Fruit fly (Drosophila melanogaster) whole organism, adult: ENCODE results near the gene CG4115.

Source experiments
- CG11617 ChIP-seq: fragments of 200-800 bp; sonication (Bioruptor generic); optimal IDR thresholded peaks from 2 replicates; lab custom pipeline; 2017; ENCODE audit warnings: mild to moderate bottlenecking, missing biosample characterization, missing genetic modification reagents, missing genetic modification characterization
- CG12768 ChIP-seq: fragments of 200-800 bp; sonication (Bioruptor generic); optimal IDR thresholded peaks from 2 replicates; lab custom pipeline; 2017; ENCODE audit warnings: missing biosample characterization, missing genetic modification characterization, mild to moderate bottlenecking, moderate library complexity, missing genetic modification reagents
- CG14711 ChIP-seq: fragments of 200-800 bp; sonication (Bioruptor generic); optimal IDR thresholded peaks from 2 replicates; lab custom pipeline; 2018; ENCODE audit warnings: missing biosample characterization, mild to moderate bottlenecking, missing genetic modification characterization, moderate library complexity
- CG1620 ChIP-seq: fragments of 200-800 bp; sonication (Bioruptor generic); optimal IDR thresholded peaks from 2 replicates; lab custom pipeline; 2016; ENCODE audit warnings: missing biosample characterization, missing genetic modification characterization
- CG33017 ChIP-seq: fragments of 200-800 bp; sonication (Bioruptor generic); optimal IDR thresholded peaks from 2 replicates; lab custom pipeline; 2018; ENCODE audit warnings: missing biosample characterization, mild to moderate bottlenecking, missing genetic modification characterization, moderate library complexity
- CG5204 ChIP-seq: fragments of 200-800 bp; sonication (Bioruptor generic); optimal IDR thresholded peaks from 2 replicates; lab custom pipeline; 2016; ENCODE audit warnings: missing biosample characterization, missing genetic modification characterization
- CG7045 ChIP-seq: fragments of 200-800 bp; sonication (Bioruptor generic); optimal IDR thresholded peaks from 2 replicates; lab custom pipeline; 2017; ENCODE audit warnings: missing biosample characterization, mild to moderate bottlenecking, missing genetic modification characterization
- CG7101 ChIP-seq: fragments of 200-800 bp; sonication (Bioruptor generic); optimal IDR thresholded peaks from 2 replicates; lab custom pipeline; 2018; ENCODE audit warnings: missing biosample characterization, mild to moderate bottlenecking, missing genetic modification characterization, moderate library complexity
- Clk ChIP-seq: fragments of 200-800 bp; sonication (Bioruptor generic); optimal IDR thresholded peaks from 2 replicates; lab custom pipeline; 2017; ENCODE audit warnings: missing biosample characterization, missing genetic modification characterization
- Crg-1 ChIP-seq: fragments of 200-800 bp; sonication (Bioruptor generic); optimal IDR thresholded peaks from 2 replicates; lab custom pipeline; 2016; ENCODE audit warnings: missing biosample characterization, missing genetic modification characterization
- Hr96 ChIP-seq: fragments of 200-800 bp; sonication (Bioruptor generic); optimal IDR thresholded peaks from 2 replicates; lab custom pipeline; 2016; ENCODE audit warnings: missing biosample characterization, missing genetic modification characterization
- Mnt ChIP-seq: fragments of 200-800 bp; sonication (Bioruptor generic); optimal IDR thresholded peaks from 2 replicates; lab custom pipeline; 2016; ENCODE audit warnings: missing biosample characterization, mild to moderate bottlenecking, missing genetic modification characterization
- bab1 ChIP-seq: fragments of 200-800 bp; sonication (Bioruptor generic); optimal IDR thresholded peaks from 3 replicates; lab custom pipeline; 2019; ENCODE audit warnings: missing biosample characterization, mild to moderate bottlenecking, missing genetic modification characterization, moderate library complexity
- cic ChIP-seq: fragments of 200-800 bp; sonication (Bioruptor generic); optimal IDR thresholded peaks from 2 replicates; lab custom pipeline; 2017; ENCODE audit warnings: missing biosample characterization, mild to moderate bottlenecking, missing genetic modification characterization, moderate library complexity
- cnc ChIP-seq, 2 experiments: fragments of >200 bp; optimal IDR thresholded peaks; 2 replicates each; lab custom pipeline; 2017
- kay ChIP-seq: fragments of 200-800 bp; sonication (Bioruptor generic); peaks from one replicate; lab custom pipeline; 2016; ENCODE audit warnings: missing biosample characterization, missing genetic modification characterization, borderline replicate concordance
- ovo ChIP-seq: fragments of 200-800 bp; sonication (Bioruptor generic); optimal IDR thresholded peaks from 2 replicates; lab custom pipeline; 2016; ENCODE audit warnings: missing biosample characterization, missing genetic modification characterization
- pad ChIP-seq: fragments of 200-800 bp; sonication (Bioruptor generic); optimal IDR thresholded peaks from 3 replicates; lab custom pipeline; 2017; ENCODE audit warnings: missing biosample characterization, missing genetic modification characterization, mild to moderate bottlenecking, moderate library complexity, missing genetic modification reagents
- tj ChIP-seq: fragments of 200-800 bp; sonication (Bioruptor generic); optimal IDR thresholded peaks from 3 replicates; lab custom pipeline; 2017; ENCODE audit warnings: missing biosample characterization, mild to moderate bottlenecking, missing genetic modification characterization, moderate library complexity
- toe ChIP-seq: fragments of 200-800 bp; sonication (Bioruptor generic); optimal IDR thresholded peaks from 2 replicates; lab custom pipeline; 2016; ENCODE audit warnings: missing biosample characterization, missing genetic modification characterization

Gene CG4115

dm6 chr3R:12369793-12370642, 10.2 kb downstream of the CG4115 start:
- TF ChIP-seq CG5204 (GFP tag; lab: Kevin White, UChicago) (peak; percentile 8), kay (GFP tag; lab: Kevin White, UChicago) (peak; percentile 90), Crg-1 (GFP tag; lab: Kevin White, UChicago) (no peak), cnc (optimal IDR thresholded peaks at IDR 0.05; lab: Kevin White, UChicago) (peak; percentile 91 to 97), CG14711 (tag; lab: Kevin White, UChicago) (peak; percentile 12), Hr96 (GFP tag; lab: Kevin White, UChicago) (no peak)

dm6 chr3R:12370643-12370995, 10.8 kb downstream of the CG4115 start:
- TF ChIP-seq CG12768 (GFP tag; lab: Kevin White, UChicago) (no peak), tj (GFP tag; lab: Kevin White, UChicago) (peak; percentile 51)

dm6 chr3R:12371671-12372070, 11.9 kb downstream of the CG4115 start, which contains the start of gene GstD2:
GstD2 (plus strand) TSS chr3R:12371971.
- TF ChIP-seq toe (GFP tag; lab: Kevin White, UChicago) (no peak), Mnt (GFP tag; lab: Kevin White, UChicago) (no peak), bab1 (GFP tag; lab: Kevin White, UChicago) (no peak), pad (GFP tag; lab: Kevin White, UChicago) (no peak), CG12768 (GFP tag; lab: Kevin White, UChicago) (no peak), CG1620 (GFP tag; lab: Kevin White, UChicago) (no peak), cnc (optimal IDR thresholded peaks at IDR 0.05; lab: Kevin White, UChicago) (peak in 1 of 2 experiments; percentile 48)

- peak; percentile 50 for TF ChIP-seq kay (GFP tag; lab: Kevin White, UChicago)
- no peak for TF ChIP-seq pad (GFP tag; lab: Kevin White, UChicago)
- no peak for TF ChIP-seq ovo (GFP tag; lab: Kevin White, UChicago)
These were observed 13.0 kb downstream of the CG4115 start, which contains the start of gene GstD3 for dm6 chr3R:12372800-12373199. GstD3 (plus strand) TSS chr3R:12373068.

- no peak for TF ChIP-seq CG1620 (GFP tag; lab: Kevin White, UChicago)
These were observed 14.0 kb downstream of the CG4115 start, which contains the start of gene GstD4 for dm6 chr3R:12373800-12374199. GstD4 (plus strand) TSS chr3R:12374100.

- TF ChIP-seq cic (GFP tag; lab: Kevin White, UChicago): no peak
- no peak for TF ChIP-seq CG14711 (tag; lab: Kevin White, UChicago)
- no peak for TF ChIP-seq tj (GFP tag; lab: Kevin White, UChicago)
- no peak for TF ChIP-seq kay (GFP tag; lab: Kevin White, UChicago)
- TF ChIP-seq CG11617 (GFP tag; lab: Kevin White, UChicago): no peak
- no peak for TF ChIP-seq pad (GFP tag; lab: Kevin White, UChicago)
- no peak for TF ChIP-seq Hr96 (GFP tag; lab: Kevin White, UChicago)
- TF ChIP-seq Clk: no peak
- TF ChIP-seq CG7045 (GFP tag; lab: Kevin White, UChicago): no peak
- no peak for TF ChIP-seq Mnt (GFP tag; lab: Kevin White, UChicago)
- no peak for TF ChIP-seq CG5204 (GFP tag; lab: Kevin White, UChicago)
- TF ChIP-seq CG12768 (GFP tag; lab: Kevin White, UChicago): no peak
- no peak for TF ChIP-seq CG1620 (GFP tag; lab: Kevin White, UChicago)
- no peak for TF ChIP-seq CG7101 (tag; lab: Kevin White, UChicago)
- TF ChIP-seq cnc (optimal IDR thresholded peaks at IDR 0.05; lab: Kevin White, UChicago): no peak
- TF ChIP-seq toe (GFP tag; lab: Kevin White, UChicago): no peak
- TF ChIP-seq CG33017: no peak
- TF ChIP-seq ovo (GFP tag; lab: Kevin White, UChicago): no peak
- TF ChIP-seq Crg-1 (GFP tag; lab: Kevin White, UChicago): no peak
These were observed 15.5 kb downstream of the CG4115 start, which contains the start of gene GstD5 for dm6 chr3R:12375258-12375783. GstD5 (plus strand) TSS chr3R:12375733.

- TF ChIP-seq tj (GFP tag; lab: Kevin White, UChicago) (no peak), toe (GFP tag; lab: Kevin White, UChicago) (no peak), CG1620 (GFP tag; lab: Kevin White, UChicago) (no peak), CG33017 (no peak), Clk (no peak), Hr96 (GFP tag; lab: Kevin White, UChicago) (no peak), cnc (optimal IDR thresholded peaks at IDR 0.05; lab: Kevin White, UChicago) (no peak), CG7045 (GFP tag; lab: Kevin White, UChicago) (no peak), kay (GFP tag; lab: Kevin White, UChicago) (no peak), CG12768 (GFP tag; lab: Kevin White, UChicago) (no peak), Mnt (GFP tag; lab: Kevin White, UChicago) (no peak)
These were observed 17.0 kb downstream of the CG4115 start, which contains the start of gene GstD6 for dm6 chr3R:12376828-12377227. GstD6 (plus strand) TSS chr3R:12377128.
